Fruit fly (Drosophila melanogaster): ENCODE measurements around the gene CG18789.

CG18789 gene

dm6 chr2L:12011682-12012655 lies 16.7 kb upstream of the CG18789 start (continued):
- TF ChIP-seq Spps (tag; optimal IDR thresholded peaks at IDR 0.05) (peak; percentile 8), CG9797 (GFP tag; optimal IDR thresholded peaks at IDR 0.05) (peak; percentile 22), sens-2 (GFP tag; IDR thresholded peaks at IDR 0.05) (no peak), CG3407 (GFP tag; optimal IDR thresholded peaks at IDR 0.05) (peak; percentile 51), CG4820 (GFP tag; optimal IDR thresholded peaks at IDR 0.05) (peak; percentile 54), tap (tag; optimal IDR thresholded peaks at IDR 0.05) (peak; percentile 51), Optix (GFP tag; IDR thresholded peaks at IDR 0.05) (no peak), Mrtf (GFP tag; IDR thresholded peaks at IDR 0.05) (no peak), nerfin-2 (GFP tag; IDR thresholded peaks at IDR 0.05; ENCODE audit: partially characterized antibody) (no peak), dimm (GFP tag; IDR thresholded peaks at IDR 0.05) (no peak), Fer1 (GFP tag; optimal IDR thresholded peaks at IDR 0.05) (peak; percentile 90), fd3F (GFP tag; optimal IDR thresholded peaks at IDR 0.05) (peak; percentile 32), amos (GFP tag; IDR thresholded peaks at IDR 0.05; ENCODE audit: partially characterized antibody) (no peak), MTF-1 (GFP tag; optimal IDR thresholded peaks at IDR 0.05; ENCODE audit: borderline replicate concordance) (peak; percentile 86), run (tag; optimal IDR thresholded peaks at IDR 0.05) (peak; percentile 97), CG3847 (GFP tag; IDR thresholded peaks at IDR 0.05) (no peak), CG12236 (GFP tag; optimal IDR thresholded peaks at IDR 0.05) (peak; percentile 4), ato (GFP tag; IDR thresholded peaks at IDR 0.05; ENCODE audit: partially characterized antibody) (no peak), p53 (GFP tag; optimal IDR thresholded peaks at IDR 0.05) (peak; percentile 47), CG10543 (GFP tag; optimal IDR thresholded peaks at IDR 0.05) (peak; percentile 99), CG31365 (tag; optimal IDR thresholded peaks at IDR 0.05) (peak; percentile 49), lmd (GFP tag; IDR thresholded peaks at IDR 0.05) (no peak), lov (optimal IDR thresholded peaks at IDR 0.05) (no peak), lov (GFP tag; IDR thresholded peaks at IDR 0.05) (no peak), rib (GFP tag; IDR thresholded peaks at IDR 0.05) (no peak), HHEX (GFP tag; optimal IDR thresholded peaks at IDR 0.05) (peak; percentile 68), odd (GFP tag; optimal IDR thresholded peaks at IDR 0.05) (peak; percentile 20), CG17361 (GFP tag; IDR thresholded peaks at IDR 0.05) (no peak), CG8924 (tag; optimal IDR thresholded peaks at IDR 0.05) (peak; percentile 67), CG5245 (GFP tag; optimal IDR thresholded peaks at IDR 0.05) (peak; percentile 84), stwl (tag; optimal IDR thresholded peaks at IDR 0.05) (peak; percentile 94), ttk (GFP tag; IDR thresholded peaks at IDR 0.05) (no peak), Doc3 (GFP tag; IDR thresholded peaks at IDR 0.05; ENCODE audit: partially characterized antibody) (no peak), CG12071 (GFP tag; optimal IDR thresholded peaks at IDR 0.05) (peak; percentile 75), shn (GFP tag; optimal IDR thresholded peaks at IDR 0.05) (peak; percentile 87), sna (GFP tag; IDR thresholded peaks at IDR 0.05; ENCODE audit: partially characterized antibody) (no peak), PHDP (tag; optimal IDR thresholded peaks at IDR 0.05) (peak; percentile 50), Ets97D (GFP tag; optimal IDR thresholded peaks at IDR 0.05) (peak; percentile 76), ac (GFP tag; optimal IDR thresholded peaks at IDR 0.05) (peak; percentile 0), CG7745 (tag; optimal IDR thresholded peaks at IDR 0.05) (peak; percentile 43), CG1832 (GFP tag; optimal IDR thresholded peaks at IDR 0.05) (peak; percentile 44), ind (GFP tag; optimal IDR thresholded peaks at IDR 0.05) (peak; percentile 84), CG43689 (GFP tag; IDR thresholded peaks at IDR 0.05) (no peak), zfh1 (GFP tag; IDR thresholded peaks at IDR 0.05) (no peak), CG5180 (GFP tag; optimal IDR thresholded peaks at IDR 0.05) (peak; percentile 91), Dfd (GFP tag; optimal IDR thresholded peaks at IDR 0.05) (no peak), al (GFP tag; IDR thresholded peaks at IDR 0.05) (no peak), chinmo (GFP tag; IDR thresholded peaks at IDR 0.05; ENCODE audit: partially characterized antibody) (no peak)
